ENCODE assay signal across 4 worm cellular contexts in the genomic region with DNA sequence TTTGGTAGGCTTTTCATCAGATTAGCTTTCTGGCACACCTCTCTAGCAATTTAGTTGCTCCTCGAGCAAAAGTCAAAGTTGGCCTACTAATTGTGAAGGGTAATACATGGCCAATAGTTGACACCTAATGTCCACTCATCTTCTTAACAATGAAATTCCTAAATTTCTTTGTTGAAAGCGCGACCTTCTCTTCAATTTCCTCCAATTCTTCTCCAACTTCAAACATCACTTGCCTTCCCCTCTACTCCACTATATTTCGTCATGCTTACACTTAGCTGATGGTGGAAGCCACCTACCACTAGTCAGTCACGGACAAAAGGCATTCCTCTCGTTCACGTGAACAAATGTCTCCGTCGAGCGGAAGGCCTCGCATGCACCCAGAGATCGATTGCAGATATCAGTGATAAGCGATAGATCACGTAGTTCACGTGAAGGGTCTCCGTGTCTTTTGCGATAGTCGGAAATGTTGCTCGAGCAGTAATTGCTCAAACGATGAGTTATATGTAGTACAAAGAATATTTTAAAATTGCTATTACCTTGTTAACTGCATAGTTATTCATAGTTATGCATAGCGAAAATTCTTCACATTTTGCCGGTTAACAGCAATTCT.
A peak's percentile ranks its signal among the peaks of the same experiment; 100 is the strongest.
TF ChIP-seq lines count a peak whose summit lies in the region.

A gene (minus strand): TSS at position 560 of the 610 bp plus-strand sequence.

TF ChIP-seq in whole organism, L1 larva, 84 proteins besides CTCF, POLR2A, EP300 and RAD21 (continued from another document):
- TF ChIP-seq ceh-8 (GFP tag; optimal IDR thresholded peaks at IDR 0.05; lab: Kevin White, UChicago), result no peak
- peak; percentile 71 for TF ChIP-seq tbx-2 (tag; optimal IDR thresholded peaks at IDR 0.05; lab: Kevin White, UChicago)
- TF ChIP-seq snu-23 (GFP tag; optimal IDR thresholded peaks at IDR 0.05; lab: Kevin White, UChicago), result peak; percentile 84
- TF ChIP-seq skn-1 (tag; optimal IDR thresholded peaks at IDR 0.05; lab: Kevin White, UChicago), result peak; percentile 30
- TF ChIP-seq lsy-2 (tag; optimal IDR thresholded peaks at IDR 0.05; lab: Kevin White, UChicago), result peak; percentile 40 to 73
- TF ChIP-seq irx-1 (tag; optimal IDR thresholded peaks at IDR 0.05; lab: Kevin White, UChicago), result no peak
- TF ChIP-seq elt-3 (tag; optimal IDR thresholded peaks at IDR 0.05; lab: Kevin White, UChicago), result peak in 5 of 6 experiments; percentile 33 to 83 (median 52)
- peak; percentile 82 for TF ChIP-seq jun-1 (tag; optimal IDR thresholded peaks at IDR 0.05; lab: Kevin White, UChicago)
- peak; percentile 69 for TF ChIP-seq blmp-1 (tag; optimal IDR thresholded peaks at IDR 0.05; lab: Kevin White, UChicago)
- TF ChIP-seq elt-2 (tag; optimal IDR thresholded peaks at IDR 0.05; lab: Kevin White, UChicago), result peak; percentile 97
- TF ChIP-seq lin-39 (tag; optimal IDR thresholded peaks at IDR 0.05; lab: Kevin White, UChicago), result peak; percentile 1
- TF ChIP-seq grh-1 (GFP tag; IDR thresholded peaks at IDR 0.05; lab: Robert Waterston, UW), result no peak
- TF ChIP-seq nhr-90 (tag; optimal IDR thresholded peaks at IDR 0.05; lab: Kevin White, UChicago; ENCODE audit: poor library complexity), result peak; percentile 58
- peak; percentile 52 for TF ChIP-seq nhr-47 (tag; optimal IDR thresholded peaks at IDR 0.05; lab: Kevin White, UChicago)
- TF ChIP-seq egl-27 (tag; optimal IDR thresholded peaks at IDR 0.05; lab: Kevin White, UChicago), result peak in 1 of 2 experiments; percentile 16
- peak; percentile 47 for TF ChIP-seq xbp-1 (tag; optimal IDR thresholded peaks at IDR 0.05; lab: Kevin White, UChicago)

TF ChIP-seq in whole organism, L3 larva, 47 proteins besides CTCF, POLR2A, EP300 and RAD21 (continued from another document):
- TF ChIP-seq nhr-23 (tag; optimal IDR thresholded peaks at IDR 0.05; lab: Kevin White, UChicago), result peak; percentile 71
- no peak for TF ChIP-seq fos-1 (tag; optimal IDR thresholded peaks at IDR 0.05; lab: Kevin White, UChicago)
- no peak for TF ChIP-seq nhr-76 (tag; optimal IDR thresholded peaks at IDR 0.05; lab: Kevin White, UChicago)

TF ChIP-seq in whole organism, L4 larva, 104 proteins besides CTCF, POLR2A, EP300 and RAD21 (continued from another document):
- TF ChIP-seq dve-1 (tag; optimal IDR thresholded peaks at IDR 0.05; lab: Kevin White, UChicago; ENCODE audit: insufficient read depth) (peak; percentile 89), hlh-11 (tag; optimal IDR thresholded peaks at IDR 0.05; lab: Kevin White, UChicago) (peak; percentile 95), T20F7.1 (GFP tag; optimal IDR thresholded peaks at IDR 0.05; lab: Kevin White, UChicago) (peak; percentile 53), F44E2.7 (GFP tag; IDR thresholded peaks at IDR 0.05; lab: Robert Waterston, UW) (no peak), pqm-1 (tag; optimal IDR thresholded peaks at IDR 0.05; lab: Kevin White, UChicago) (peak; percentile 38), gei-8 (GFP tag; optimal IDR thresholded peaks at IDR 0.05; lab: Kevin White, UChicago) (peak; percentile 52), dmd-6 (GFP tag; IDR thresholded peaks at IDR 0.05; lab: Robert Waterston, UW) (peak; percentile 98), mes-2 (tag; optimal IDR thresholded peaks at IDR 0.05; lab: Kevin White, UChicago; ENCODE audit: poor library complexity, severe bottlenecking) (peak; percentile 17)
TF ChIP-seq in whole organism, L4 larva: peak in this region for 35.

TF ChIP-seq in whole organism, young adult, 124 proteins besides CTCF, POLR2A, EP300 and RAD21 (continued from another document):
- TF ChIP-seq hsf-1 (GFP tag; IDR thresholded peaks at IDR 0.05; lab: Robert Waterston, UW) (no peak), bed-2 (GFP tag; IDR thresholded peaks at IDR 0.05; lab: Robert Waterston, UW) (no peak), Y56A3A.18 (GFP tag; IDR thresholded peaks at IDR 0.05; lab: Robert Waterston, UW) (0 out of 2 replicates have a peak, but pooled peaks have one; percentile 35), mcd-1 (GFP tag; IDR thresholded peaks at IDR 0.05; lab: Robert Waterston, UW) (peak; percentile 53), zfh-2 (GFP tag; conservative IDR thresholded peaks at IDR 0.05; lab: Robert Waterston, UW) (no peak), attf-3 (GFP tag; conservative IDR thresholded peaks at IDR 0.05; lab: Robert Waterston, UW) (no peak), F22D6.2 (tag; optimal IDR thresholded peaks at IDR 0.05; lab: Kevin White, UChicago) (no peak), nhr-80 (tag; optimal IDR thresholded peaks at IDR 0.05; lab: Kevin White, UChicago) (peak; percentile 59), hlh-26 (GFP tag; conservative IDR thresholded peaks at IDR 0.05; lab: Robert Waterston, UW) (no peak), F10E7.11 (tag; optimal IDR thresholded peaks at IDR 0.05; lab: Kevin White, UChicago) (no peak), egrh-3 (GFP tag; IDR thresholded peaks at IDR 0.05; lab: Robert Waterston, UW) (no peak), athp-1 (tag; optimal IDR thresholded peaks at IDR 0.05; lab: Kevin White, UChicago) (no peak), dox-1 (GFP tag; IDR thresholded peaks at IDR 0.05; lab: Robert Waterston, UW) (no peak), let-607 (tag; optimal IDR thresholded peaks at IDR 0.05; lab: Kevin White, UChicago) (no peak), Y53F4B.3 (GFP tag; IDR thresholded peaks at IDR 0.05; lab: Robert Waterston, UW) (no peak), lag-1 (GFP tag; IDR thresholded peaks at IDR 0.05; lab: Robert Waterston, UW) (no peak), ZK185.1 (tag; optimal IDR thresholded peaks at IDR 0.05; lab: Kevin White, UChicago; ENCODE audit: poor library complexity, severe bottlenecking) (no peak), atf-7 (tag; optimal IDR thresholded peaks at IDR 0.05; lab: Kevin White, UChicago) (peak; percentile 67), attf-5 (GFP tag; optimal IDR thresholded peaks at IDR 0.05; lab: Kevin White, UChicago) (peak; percentile 11), F57A8.1 (GFP tag; optimal IDR thresholded peaks at IDR 0.05; lab: Kevin White, UChicago) (no peak), ztf-26 (tag; optimal IDR thresholded peaks at IDR 0.05; lab: Kevin White, UChicago) (peak; percentile 56), ceh-79 (tag; optimal IDR thresholded peaks at IDR 0.05; lab: Kevin White, UChicago) (no peak), snpc-1.1 (tag; optimal IDR thresholded peaks at IDR 0.05; lab: Kevin White, UChicago; ENCODE audit: insufficient read depth) (no peak), egl-44 (GFP tag; IDR thresholded peaks at IDR 0.05; lab: Robert Waterston, UW) (0 out of 2 replicates have a peak, but pooled peaks have one; percentile 11), rec-8 (tag; optimal IDR thresholded peaks at IDR 0.05; lab: Kevin White, UChicago) (no peak), madf-3 (GFP tag; IDR thresholded peaks at IDR 0.05; lab: Robert Waterston, UW) (no peak), F39B2.1 (GFP tag; IDR thresholded peaks at IDR 0.05; lab: Robert Waterston, UW) (no peak), lsl-1 (GFP tag; optimal IDR thresholded peaks at IDR 0.05; lab: Kevin White, UChicago) (no peak), B0336.3 (GFP tag; IDR thresholded peaks at IDR 0.05; lab: Robert Waterston, UW) (peak; percentile 54; the same call in 1 of the 2 replicates), ztf-18 (tag; optimal IDR thresholded peaks at IDR 0.05; lab: Kevin White, UChicago) (no peak), lir-1 (GFP tag; conservative IDR thresholded peaks at IDR 0.05; lab: Robert Waterston, UW) (no peak), madf-10 (tag; optimal IDR thresholded peaks at IDR 0.05; lab: Kevin White, UChicago) (peak; percentile 18), sdz-38 (tag; optimal IDR thresholded peaks at IDR 0.05; lab: Kevin White, UChicago) (no peak), akir-1 (GFP tag; optimal IDR thresholded peaks at IDR 0.05; lab: Kevin White, UChicago) (no peak), cebp-1 (GFP tag; IDR thresholded peaks at IDR 0.05; lab: Robert Waterston, UW) (peak; percentile 45; the same call in 1 of the 2 replicates), cebp-1 (tag; optimal IDR thresholded peaks at IDR 0.05; lab: Kevin White, UChicago) (peak; percentile 80), T26A5.8 (tag; optimal IDR thresholded peaks at IDR 0.05; lab: Kevin White, UChicago) (no peak), ceh-40 (GFP tag; IDR thresholded peaks at IDR 0.05; lab: Robert Waterston, UW) (no peak), F37B4.10 (GFP tag; IDR thresholded peaks at IDR 0.05; lab: Robert Waterston, UW) (no peak), ceh-91 (GFP tag; IDR thresholded peaks at IDR 0.05; lab: Robert Waterston, UW) (no peak), repo-1 (tag; optimal IDR thresholded peaks at IDR 0.05; lab: Kevin White, UChicago) (no peak), T07F8.4 (tag; optimal IDR thresholded peaks at IDR 0.05; lab: Kevin White, UChicago) (no peak), cebp-2 (GFP tag; IDR thresholded peaks at IDR 0.05; lab: Robert Waterston, UW) (no peak), him-1 (tag; optimal IDR thresholded peaks at IDR 0.05; lab: Kevin White, UChicago) (no peak), ceh-100 (GFP tag; IDR thresholded peaks at IDR 0.05; lab: Robert Waterston, UW) (no peak), ama-1 (optimal IDR thresholded peaks at IDR 0.05; lab: Kevin White, UChicago) (no peak), ama-1 (GFP tag; optimal IDR thresholded peaks at IDR 0.05; lab: Kevin White, UChicago) (no peak), pbrm-1 (GFP tag; IDR thresholded peaks at IDR 0.05; lab: Robert Waterston, UW) (no peak), lin-54 (GFP tag; optimal IDR thresholded peaks at IDR 0.05; lab: Kevin White, UChicago) (no peak), C17E4.6 (GFP tag; IDR thresholded peaks at IDR 0.05; lab: Robert Waterston, UW) (no peak), gei-17 (GFP tag; optimal IDR thresholded peaks at IDR 0.05; lab: Kevin White, UChicago) (no peak), Y67H2A.10 (GFP tag; conservative IDR thresholded peaks at IDR 0.05; lab: Robert Waterston, UW) (no peak), ceh-58 (GFP tag; IDR thresholded peaks at IDR 0.05; lab: Robert Waterston, UW) (no peak), ztf-22 (GFP tag; optimal IDR thresholded peaks at IDR 0.05; lab: Kevin White, UChicago) (peak; percentile 61), aptf-3 (GFP tag; IDR thresholded peaks at IDR 0.05; lab: Robert Waterston, UW) (no peak), ztf-28 (GFP tag; IDR thresholded peaks at IDR 0.05; lab: Robert Waterston, UW) (no peak), F55B11.4 (tag; optimal IDR thresholded peaks at IDR 0.05; lab: Kevin White, UChicago; ENCODE audit: borderline replicate concordance, insufficient read depth) (no peak), ccch-3 (GFP tag; optimal IDR thresholded peaks at IDR 0.05; lab: Kevin White, UChicago) (no peak), mxl-1 (tag; optimal IDR thresholded peaks at IDR 0.05; lab: Kevin White, UChicago) (no peak), chd-7 (tag; optimal IDR thresholded peaks at IDR 0.05; lab: Kevin White, UChicago) (no peak), somi-1 (GFP tag; optimal IDR thresholded peaks at IDR 0.05; lab: Kevin White, UChicago) (peak; percentile 45), egl-18 (GFP tag; IDR thresholded peaks at IDR 0.05; lab: Robert Waterston, UW) (no peak), efl-1 (GFP tag; optimal IDR thresholded peaks at IDR 0.05; lab: Kevin White, UChicago) (no peak)
TF ChIP-seq in whole organism, young adult: peak in this region for 17.
